Worm (Caenorhabditis elegans) whole organism, L3 larva: ENCODE results near the gene R04A9.3.

Experiments used
- R02D3.7 ChIP-seq: fragments of 150-350 bp; optimal IDR thresholded peaks from 2 replicates; lab custom pipeline; 2014; ENCODE audit warnings: missing biosample characterization, missing genetic modification characterization
- ZK546.5 ChIP-seq: sonication (generic microtip); optimal IDR thresholded peaks from 2 replicates; lab custom pipeline; 2017; ENCODE audit warnings: missing biosample characterization, missing genetic modification characterization
- aly-2 ChIP-seq: fragments of 150-350 bp; optimal IDR thresholded peaks from 2 replicates; lab custom pipeline; 2014; ENCODE audit warnings: missing biosample characterization, missing genetic modification characterization
- ama-1 ChIP-seq: fragments of 150-350 bp; optimal IDR thresholded peaks from 2 replicates; lab custom pipeline; 2018
- ceh-16 ChIP-seq: sonication (generic microtip); optimal IDR thresholded peaks from 2 replicates; lab custom pipeline; 2017; ENCODE audit warnings: missing biosample characterization, missing genetic modification characterization
- ceh-28 ChIP-seq: fragments of 150-350 bp; optimal IDR thresholded peaks from 2 replicates; lab custom pipeline; 2014; ENCODE audit warnings: missing biosample characterization, missing genetic modification reagents, missing genetic modification characterization
- ceh-82 ChIP-seq: fragments of 150-350 bp; optimal IDR thresholded peaks from 2 replicates; lab custom pipeline; 2014; ENCODE audit warnings: missing biosample characterization, missing genetic modification characterization
- ceh-9 ChIP-seq: sonication (generic microtip); optimal IDR thresholded peaks from 2 replicates; lab custom pipeline; 2018; ENCODE audit warnings: missing biosample characterization, missing genetic modification characterization
- egl-5 ChIP-seq: fragments of 150-350 bp; optimal IDR thresholded peaks from 2 replicates; lab custom pipeline; 2017; ENCODE audit warnings: missing biosample characterization, missing genetic modification reagents, missing genetic modification characterization, inconsistent platforms
- eor-1 ChIP-seq, 2 experiments: fragments of 150-350 bp; optimal IDR thresholded peaks; 2 replicates each; lab custom pipeline; 2014 to 2018; ENCODE audit warnings: missing biosample characterization in 2 of 2, missing genetic modification characterization in 2 of 2
- fkh-10 ChIP-seq: sonication (generic microtip); optimal IDR thresholded peaks from 2 replicates; lab custom pipeline; 2017; ENCODE audit warnings: missing biosample characterization, missing genetic modification reagents, missing genetic modification characterization
- fkh-2 ChIP-seq: fragments of 150-350 bp; optimal IDR thresholded peaks from 2 replicates; lab custom pipeline; 2014; ENCODE audit warnings: missing biosample characterization, missing genetic modification reagents, missing genetic modification characterization
- fos-1 ChIP-seq: fragments of 150-350 bp; optimal IDR thresholded peaks from 2 replicates; lab custom pipeline; 2014; ENCODE audit warnings: missing biosample characterization, missing genetic modification characterization
- hmg-11 ChIP-seq: sonication (generic microtip); optimal IDR thresholded peaks from 2 replicates; lab custom pipeline; 2016; ENCODE audit warnings: missing genetic modification characterization, missing compliant biosample characterization
- lin-39 ChIP-seq: fragments of 150-350 bp; optimal IDR thresholded peaks from 2 replicates; lab custom pipeline; 2018; ENCODE audit warnings: missing biosample characterization, missing genetic modification reagents, missing genetic modification characterization
- lsy-12 ChIP-seq: sonication (generic microtip); optimal IDR thresholded peaks from 2 replicates; lab custom pipeline; 2016; ENCODE audit warnings: mild to moderate bottlenecking, missing genetic modification characterization, missing compliant biosample characterization
- mml-1 ChIP-seq: fragments of 150-350 bp; sonication (generic microtip); optimal IDR thresholded peaks from 3 replicates; lab custom pipeline; 2014; ENCODE audit warnings: missing biosample characterization, missing genetic modification characterization
- nfya-1 ChIP-seq: sonication (generic microtip); optimal IDR thresholded peaks from 2 replicates; lab custom pipeline; 2017; ENCODE audit warnings: missing genetic modification characterization, mild to moderate bottlenecking, missing compliant biosample characterization, antibody characterized with exemption, moderate library complexity; ENCODE audit not compliant: insufficient read depth
- nhr-11 ChIP-seq: fragments of 150-350 bp; optimal IDR thresholded peaks from 2 replicates; lab custom pipeline; 2014; ENCODE audit warnings: missing biosample characterization, missing genetic modification characterization
- nhr-12 ChIP-seq: fragments of 150-350 bp; optimal IDR thresholded peaks from 2 replicates; lab custom pipeline; 2014; ENCODE audit warnings: missing biosample characterization, missing genetic modification characterization
- nhr-23 ChIP-seq: fragments of 150-350 bp; optimal IDR thresholded peaks from 2 replicates; lab custom pipeline; 2014; ENCODE audit warnings: missing biosample characterization, missing genetic modification reagents, missing genetic modification characterization
- nhr-237 ChIP-seq: fragments of 150-350 bp; optimal IDR thresholded peaks from 2 replicates; lab custom pipeline; 2014; ENCODE audit warnings: missing biosample characterization, missing genetic modification characterization
- nhr-25 ChIP-seq: sonication (generic microtip); optimal IDR thresholded peaks from 2 replicates; lab custom pipeline; 2017; ENCODE audit warnings: missing biosample characterization, missing genetic modification characterization
- nhr-43 ChIP-seq: sonication (generic microtip); optimal IDR thresholded peaks from 2 replicates; lab custom pipeline; 2016; ENCODE audit warnings: mild to moderate bottlenecking, missing genetic modification characterization, missing compliant biosample characterization; ENCODE audit not compliant: poor library complexity, severe bottlenecking
- nhr-76 ChIP-seq: fragments of 150-350 bp; sonication (generic microtip); optimal IDR thresholded peaks from 5 replicates; lab custom pipeline; 2014; ENCODE audit warnings: missing biosample characterization, missing genetic modification characterization
- nhr-77 ChIP-seq: fragments of 150-350 bp; optimal IDR thresholded peaks from 2 replicates; lab custom pipeline; 2014; ENCODE audit warnings: missing biosample characterization, missing genetic modification characterization
- pha-4 ChIP-seq: fragments of 150-350 bp; optimal IDR thresholded peaks from 2 replicates; lab custom pipeline; 2014; ENCODE audit warnings: missing biosample characterization, missing genetic modification reagents, missing genetic modification characterization
- pqm-1 ChIP-seq: fragments of 150-350 bp; optimal IDR thresholded peaks from 2 replicates; lab custom pipeline; 2017; ENCODE audit warnings: missing biosample characterization, missing genetic modification characterization, inconsistent platforms
- sea-2 ChIP-seq: fragments of 150-350 bp; sonication (generic microtip); optimal IDR thresholded peaks from 4 replicates; lab custom pipeline; 2014; ENCODE audit warnings: missing biosample characterization, missing genetic modification reagents, missing genetic modification characterization
- snpc-4 ChIP-seq: fragments of 150-350 bp; optimal IDR thresholded peaks from 2 replicates; lab custom pipeline; 2014; ENCODE audit warnings: missing biosample characterization, missing genetic modification characterization
- tbx-2 ChIP-seq: sonication (generic microtip); optimal IDR thresholded peaks from 2 replicates; lab custom pipeline; 2016; ENCODE audit warnings: mild to moderate bottlenecking, missing genetic modification characterization, missing compliant biosample characterization
- unc-39 ChIP-seq: sonication (generic microtip); optimal IDR thresholded peaks from 4 replicates; lab custom pipeline; 2017; ENCODE audit warnings: missing biosample characterization, missing genetic modification characterization
- unc-62 ChIP-seq: fragments of 150-350 bp; sonication (generic microtip); optimal IDR thresholded peaks from 4 replicates; lab custom pipeline; 2014; ENCODE audit warnings: missing biosample characterization, missing genetic modification reagents, missing genetic modification characterization
- zag-1 ChIP-seq: fragments of 150-350 bp; optimal IDR thresholded peaks from 2 replicates; lab custom pipeline; 2014; ENCODE audit warnings: missing biosample characterization, missing genetic modification characterization
- ztf-11 ChIP-seq: fragments of 150-350 bp; optimal IDR thresholded peaks from 2 replicates; lab custom pipeline; 2014; ENCODE audit warnings: missing biosample characterization, missing genetic modification characterization
- ztf-4 ChIP-seq: fragments of 150-350 bp; optimal IDR thresholded peaks from 2 replicates; lab custom pipeline; 2014; ENCODE audit warnings: missing biosample characterization, missing genetic modification characterization

R04A9.3 gene

ce11 chrX:397259-397658 is 16.9 kb upstream of the R04A9.3 start, which contains the start of gene R04A9.6:
Gene R04A9.6, plus strand, starts transcription at chrX:397559.
- TF ChIP-seq ama-1 (no peak), ceh-9 (no peak), ceh-28 (tag; lab: Kevin White, UChicago) (no peak), nhr-23 (tag; lab: Kevin White, UChicago) (no peak), nfya-1 (tag; lab: Kevin White, UChicago) (no peak), nhr-25 (tag; lab: Kevin White, UChicago) (no peak), zag-1 (tag; lab: Kevin White, UChicago) (no peak), ztf-4 (tag; lab: Kevin White, UChicago) (no peak), tbx-2 (tag; lab: Kevin White, UChicago) (no peak), pqm-1 (tag; lab: Kevin White, UChicago) (no peak), aly-2 (tag; lab: Kevin White, UChicago) (no peak), ztf-11 (tag; lab: Kevin White, UChicago) (no peak), fos-1 (tag; lab: Kevin White, UChicago) (no peak), eor-1 (tag; optimal IDR thresholded peaks at IDR 0.05; lab: Kevin White, UChicago) (no peak), mml-1 (tag; lab: Kevin White, UChicago) (no peak), hmg-11 (tag; lab: Kevin White, UChicago) (no peak), pha-4 (no peak), lsy-12 (tag; lab: Kevin White, UChicago) (no peak)
- TF ChIP-seq, all 47 proteins: peak for 0

ce11 chrX:394709-395108 is 14.3 kb upstream of the R04A9.3 start, which contains the start of gene R04A9.7:
Gene R04A9.7, minus strand, starts transcription at chrX:394892.
- TF ChIP-seq snpc-4 (tag; lab: Kevin White, UChicago) (no peak), ceh-16 (tag; lab: Kevin White, UChicago) (no peak), egl-5 (tag; lab: Kevin White, UChicago) (no peak), lin-39 (tag; lab: Kevin White, UChicago) (no peak), nhr-43 (tag; lab: Kevin White, UChicago) (no peak), aly-2 (tag; lab: Kevin White, UChicago) (no peak), fkh-2 (tag; lab: Kevin White, UChicago) (no peak), hmg-11 (tag; lab: Kevin White, UChicago) (no peak), unc-62 (GFP tag; lab: Kevin White, UChicago) (no peak), nhr-76 (tag; lab: Kevin White, UChicago) (no peak), nhr-237 (tag; lab: Kevin White, UChicago) (no peak), R02D3.7 (tag; lab: Kevin White, UChicago) (no peak), sea-2 (no peak), ZK546.5 (no peak), fkh-10 (GFP tag; lab: Kevin White, UChicago) (no peak), ama-1 (no peak)
- TF ChIP-seq, all 47 proteins: peak for 0

- TF ChIP-seq nhr-237 (tag; lab: Kevin White, UChicago): no peak
- TF ChIP-seq zag-1 (tag; lab: Kevin White, UChicago): no peak
- no peak for TF ChIP-seq nhr-77
- TF ChIP-seq lsy-12 (tag; lab: Kevin White, UChicago): no peak
- no peak for TF ChIP-seq unc-39
- no peak for TF ChIP-seq ZK546.5
- no peak for TF ChIP-seq pqm-1 (tag; lab: Kevin White, UChicago)
- no peak for TF ChIP-seq snpc-4 (tag; lab: Kevin White, UChicago)
- TF ChIP-seq ztf-4 (tag; lab: Kevin White, UChicago): no peak
- TF ChIP-seq, all 47 proteins: peak for 0
These were observed 10.1 kb upstream of the R04A9.3 start, which contains the start of gene R04A9.9 for ce11 chrX:390469-390868. Gene R04A9.9, minus strand, starts transcription at chrX:390569.

- TF ChIP-seq ceh-16 (tag; lab: Kevin White, UChicago) (no peak), nhr-11 (tag; lab: Kevin White, UChicago) (no peak), hmg-11 (tag; lab: Kevin White, UChicago) (no peak), nhr-76 (tag; lab: Kevin White, UChicago) (no peak), ceh-82 (tag; lab: Kevin White, UChicago) (no peak), nhr-12 (no peak), ama-1 (no peak), nhr-25 (tag; lab: Kevin White, UChicago) (no peak), nhr-237 (tag; lab: Kevin White, UChicago) (no peak)
These were observed 9.2 kb upstream of the R04A9.3 start for ce11 chrX:389566-389965.
